Worm (Caenorhabditis elegans): ENCODE measurements around the gene nasp-1.
A peak's percentile ranks its signal among the peaks of the same experiment; 100 is the strongest.

nasp-1 gene

ce11 chrII:11140140-11140539 lies 33.7 kb downstream of the nasp-1 start, which contains the start of gene F40F8.4:
Gene F40F8.4, minus strand, starts transcription at chrII:11140240.
- TF ChIP-seq nhr-84 (tag; optimal IDR thresholded peaks at IDR 0.05) (no peak), nhr-19 (GFP tag; conservative IDR thresholded peaks at IDR 0.05) (no peak), ceh-88 (GFP tag; IDR thresholded peaks at IDR 0.05) (no peak), hlh-17 (GFP tag; optimal IDR thresholded peaks at IDR 0.05; ENCODE audit: borderline replicate concordance) (no peak), sptf-1 (tag; optimal IDR thresholded peaks at IDR 0.05) (no peak), aha-1 (tag; optimal IDR thresholded peaks at IDR 0.05) (no peak), irx-1 (tag; optimal IDR thresholded peaks at IDR 0.05) (no peak)

- TF ChIP-seq elt-3 (tag; optimal IDR thresholded peaks at IDR 0.05) (no peak), lin-14 (GFP tag; optimal IDR thresholded peaks at IDR 0.05) (peak; percentile 64)
Measured at ce11 chrII:11142571-11142970, 36.2 kb downstream of the nasp-1 start, which contains the start of gene arrd-6. Gene arrd-6, plus strand, starts transcription at chrII:11142739.

- TF ChIP-seq ztf-11 (tag; optimal IDR thresholded peaks at IDR 0.05) = no peak
- TF ChIP-seq egl-13 (tag; optimal IDR thresholded peaks at IDR 0.05) = no peak
- no peak for TF ChIP-seq sup-37 (GFP tag; optimal IDR thresholded peaks at IDR 0.05)
- TF ChIP-seq fos-1 (tag; optimal IDR thresholded peaks at IDR 0.05) = no peak
- no peak for TF ChIP-seq ets-5 (GFP tag; IDR thresholded peaks at IDR 0.05)
- no peak for TF ChIP-seq lin-15B (tag; optimal IDR thresholded peaks at IDR 0.05)
- no peak for TF ChIP-seq mep-1 (tag; optimal IDR thresholded peaks at IDR 0.05)
- peak; percentile 33 for TF ChIP-seq nhr-90 (tag; optimal IDR thresholded peaks at IDR 0.05; ENCODE audit: poor library complexity)
- TF ChIP-seq zip-4 (GFP tag; optimal IDR thresholded peaks at IDR 0.05) = no peak
- no peak for TF ChIP-seq alr-1 (tag; optimal IDR thresholded peaks at IDR 0.05; ENCODE audit: borderline replicate concordance)
- TF ChIP-seq nhr-85 (tag) = peak; percentile 55
- 0 out of 2 replicates have a peak, but pooled peaks have one; percentile 10 for TF ChIP-seq grh-1 (GFP tag; IDR thresholded peaks at IDR 0.05)
- no peak for TF ChIP-seq mab-9 (GFP tag; IDR thresholded peaks at IDR 0.05)
- TF ChIP-seq mdl-1 (tag; optimal IDR thresholded peaks at IDR 0.05) = no peak
- peak; percentile 28 for TF ChIP-seq nhr-71 (tag; optimal IDR thresholded peaks at IDR 0.05)
- TF ChIP-seq aha-1 (tag; optimal IDR thresholded peaks at IDR 0.05) = no peak
- TF ChIP-seq pax-3 (tag; optimal IDR thresholded peaks at IDR 0.05) = no peak
- no peak for TF ChIP-seq zag-1 (tag; optimal IDR thresholded peaks at IDR 0.05)
- no peak for TF ChIP-seq Y116A8C.19 (tag; optimal IDR thresholded peaks at IDR 0.05; ENCODE audit: borderline replicate concordance)
- TF ChIP-seq dpl-1 (GFP tag; optimal IDR thresholded peaks at IDR 0.05) = no peak
- TF ChIP-seq dsc-1 (tag; optimal IDR thresholded peaks at IDR 0.05) = no peak
- no peak for TF ChIP-seq lin-39 (tag; optimal IDR thresholded peaks at IDR 0.05)
- TF ChIP-seq aly-2 (tag; optimal IDR thresholded peaks at IDR 0.05) = peak; percentile 23
- no peak for TF ChIP-seq irx-1 (tag; optimal IDR thresholded peaks at IDR 0.05)
- no peak for TF ChIP-seq F16B12.6 (tag; optimal IDR thresholded peaks at IDR 0.05)
- TF ChIP-seq fkh-4 (tag; optimal IDR thresholded peaks at IDR 0.05; ENCODE audit: borderline replicate concordance) = no peak
- TF ChIP-seq efl-1 (optimal IDR thresholded peaks at IDR 0.05) = no peak
- TF ChIP-seq efl-1 (GFP tag; optimal IDR thresholded peaks at IDR 0.05 in 1 of 2) = no peak
- TF ChIP-seq nhr-19 (GFP tag; conservative IDR thresholded peaks at IDR 0.05) = no peak
- TF ChIP-seq elt-2 (tag; optimal IDR thresholded peaks at IDR 0.05) = peak; percentile 60
- no peak for TF ChIP-seq ceh-82 (tag; optimal IDR thresholded peaks at IDR 0.05)
- peak in 1 of 2 experiments; percentile 62 for TF ChIP-seq lin-35 (GFP tag; optimal IDR thresholded peaks at IDR 0.05)
- peak; percentile 56 for TF ChIP-seq jun-1 (tag; optimal IDR thresholded peaks at IDR 0.05)
- no peak for TF ChIP-seq mef-2 (tag; optimal IDR thresholded peaks at IDR 0.05)
- no peak for TF ChIP-seq nhr-77 (tag; optimal IDR thresholded peaks at IDR 0.05)
- TF ChIP-seq lir-3 (tag; optimal IDR thresholded peaks at IDR 0.05; ENCODE audit: poor library complexity) = no peak
- TF ChIP-seq sox-4 (tag; optimal IDR thresholded peaks at IDR 0.05) = no peak
- no peak for TF ChIP-seq lin-14 (GFP tag; optimal IDR thresholded peaks at IDR 0.05)
- TF ChIP-seq pag-3 (tag; optimal IDR thresholded peaks at IDR 0.05; ENCODE audit: borderline replicate concordance, insufficient read depth) = no peak
- TF ChIP-seq ceh-90 (tag; optimal IDR thresholded peaks at IDR 0.05) = no peak
- no peak for TF ChIP-seq xbp-1 (tag; optimal IDR thresholded peaks at IDR 0.05)
Measured at ce11 chrII:11149866-11150685, 43.7 kb downstream of the nasp-1 start.
